Worm (Caenorhabditis elegans): Measurements from ENCODE around the gene Y38H6C.21.

- TF ChIP-seq nhr-12 (tag; optimal IDR thresholded peaks at IDR 0.05) (no peak), mab-5 (tag; optimal IDR thresholded peaks at IDR 0.05) (no peak), snpc-4 (tag; optimal IDR thresholded peaks at IDR 0.05) (no peak), unc-62 (GFP tag; optimal IDR thresholded peaks at IDR 0.05) (no peak), ham-2 (GFP tag; optimal IDR thresholded peaks at IDR 0.05) (no peak), mep-1 (tag; optimal IDR thresholded peaks at IDR 0.05) (no peak), nhr-28 (tag; optimal IDR thresholded peaks at IDR 0.05) (no peak), ces-1 (GFP tag; optimal IDR thresholded peaks at IDR 0.05) (no peak), ztf-11 (tag; optimal IDR thresholded peaks at IDR 0.05) (no peak), lin-13 (tag; optimal IDR thresholded peaks at IDR 0.05) (no peak), ceh-43 (GFP tag; optimal IDR thresholded peaks at IDR 0.05) (no peak)
Measured at ce11 chrV:20594746-20595145, 39.7 kb upstream of the Y38H6C.21 start, which contains the start of gene F26F2.10.
